Fruit fly (Drosophila melanogaster) whole organism, embryonic: ENCODE results near the gene Kal1.

Experiments used
- Atf6 ChIP-seq: fragments of 200-800 bp; sonication (Bioruptor generic); IDR thresholded peaks from 2 replicates; pipeline ENCODE4 v1.3.6; 2022; ENCODE audit warnings: missing biosample characterization, missing genetic modification characterization
- CG10267 ChIP-seq: fragments of 200-800 bp; sonication (Bioruptor generic); optimal IDR thresholded peaks from 2 replicates; lab custom pipeline; 2018; ENCODE audit warnings: missing biosample characterization, mild to moderate bottlenecking, missing genetic modification characterization, moderate library complexity
- CG10543 ChIP-seq: fragments of 200-800 bp; sonication (Bioruptor generic); optimal IDR thresholded peaks from 3 replicates; lab custom pipeline; 2017; ENCODE audit warnings: missing biosample characterization, mild to moderate bottlenecking, missing genetic modification characterization, moderate library complexity
- CG12299 ChIP-seq: fragments of 200-800 bp; sonication (Bioruptor generic); optimal IDR thresholded peaks from 2 replicates; lab custom pipeline; 2018; ENCODE audit warnings: missing biosample characterization, mild to moderate bottlenecking, missing genetic modification characterization
- CG12659 ChIP-seq: fragments of 200-800 bp; sonication (Bioruptor generic); optimal IDR thresholded peaks from 3 replicates; lab custom pipeline; 2017; ENCODE audit warnings: mild to moderate bottlenecking, missing biosample characterization, missing genetic modification reagents, missing genetic modification characterization
- CG13287 ChIP-seq: fragments of 200-800 bp; sonication (Bioruptor generic); IDR thresholded peaks from 2 replicates; pipeline ENCODE4 v1.3.6; 2022; ENCODE audit warnings: missing biosample characterization, missing genetic modification characterization; ENCODE audit not compliant: partially characterized antibody
- CG16863 ChIP-seq: fragments of 200-800 bp; sonication (Bioruptor generic); optimal IDR thresholded peaks from 3 replicates; lab custom pipeline; 2016; ENCODE audit warnings: missing biosample characterization, missing genetic modification characterization
- CG17912 ChIP-seq: fragments of 200-800 bp; sonication (Bioruptor generic); optimal IDR thresholded peaks from 2 replicates; lab custom pipeline; 2018; ENCODE audit warnings: missing biosample characterization, mild to moderate bottlenecking, missing genetic modification characterization
- CG1792 ChIP-seq: fragments of 200-800 bp; sonication (Bioruptor generic); optimal IDR thresholded peaks from 2 replicates; lab custom pipeline; 2016; ENCODE audit warnings: missing biosample characterization, missing genetic modification characterization
- CG18764 ChIP-seq: fragments of 200-800 bp; sonication (Bioruptor generic); optimal IDR thresholded peaks from 3 replicates; lab custom pipeline; 2016; ENCODE audit warnings: missing biosample characterization, missing genetic modification characterization
- CG32772 ChIP-seq: fragments of 200-800 bp; sonication (Bioruptor generic); IDR thresholded peaks from 2 replicates; pipeline ENCODE4 v1.3.6; 2022; ENCODE audit warnings: missing biosample characterization, missing genetic modification characterization
- CG3726 ChIP-seq: fragments of 200-800 bp; sonication (Bioruptor generic); IDR thresholded peaks from 3 replicates; pipeline ENCODE4, ENCODE4 v1.3.6; 2022; ENCODE audit warnings: missing biosample characterization, missing genetic modification characterization
- CG3847 ChIP-seq: fragments of 200-800 bp; sonication (Bioruptor generic); IDR thresholded peaks from 2 replicates; pipeline ENCODE4 v1.3.6; 2022; ENCODE audit warnings: missing biosample characterization, missing genetic modification characterization
- CG5245 ChIP-seq: fragments of 200-800 bp; sonication (Bioruptor generic); optimal IDR thresholded peaks from 3 replicates; lab custom pipeline; 2016; ENCODE audit warnings: missing biosample characterization, missing genetic modification characterization
- CG6654 ChIP-seq: fragments of 200-800 bp; sonication (Bioruptor generic); optimal IDR thresholded peaks from 2 replicates; lab custom pipeline; 2017; ENCODE audit warnings: missing biosample characterization, mild to moderate bottlenecking, missing genetic modification characterization
- CG7987 ChIP-seq: fragments of 200-800 bp; sonication (Bioruptor generic); optimal IDR thresholded peaks from 2 replicates; lab custom pipeline; 2018; ENCODE audit warnings: missing biosample characterization, mild to moderate bottlenecking, missing genetic modification characterization, moderate library complexity
- Drgx ChIP-seq: fragments of 200-800 bp; sonication (Bioruptor generic); IDR thresholded peaks from 2 replicates; pipeline ENCODE4 v1.3.6; 2022; ENCODE audit warnings: missing biosample characterization, missing genetic modification characterization
- H2.0 ChIP-seq: fragments of 200-800 bp; sonication (Bioruptor generic); IDR thresholded peaks from 2 replicates; pipeline ENCODE4 v1.3.6; 2022; ENCODE audit warnings: missing biosample characterization, missing genetic modification characterization
- HLH3B ChIP-seq: fragments of 200-800 bp; sonication (Bioruptor generic); IDR thresholded peaks from 2 replicates; pipeline ENCODE4 v1.3.6; 2022; ENCODE audit warnings: missing biosample characterization, missing genetic modification characterization
- MTF-1 ChIP-seq: fragments of 200-800 bp; sonication (Bioruptor generic); optimal IDR thresholded peaks from 2 replicates; lab custom pipeline; 2018; ENCODE audit warnings: missing biosample characterization, mild to moderate bottlenecking, missing genetic modification characterization, borderline replicate concordance
- Med ChIP-seq: fragments of 200-800 bp; sonication (Bioruptor generic); peaks from one replicate; lab custom pipeline; 2016; ENCODE audit warnings: missing biosample characterization, missing genetic modification characterization, mild to moderate bottlenecking, inconsistent platforms, moderate library complexity
- Oli ChIP-seq: fragments of 200-800 bp; sonication (Bioruptor generic); optimal IDR thresholded peaks from 2 replicates; lab custom pipeline; 2018; ENCODE audit warnings: missing biosample characterization, mild to moderate bottlenecking, missing genetic modification characterization, moderate library complexity
- Pdp1 ChIP-seq, 2 experiments: fragments of 200-800 bp; sonication (Bioruptor generic); optimal IDR thresholded peaks; 3 replicates each; lab custom pipeline; 2016; ENCODE audit warnings: missing biosample characterization in 2 of 2, missing genetic modification characterization in 2 of 2, mild to moderate bottlenecking in 1 of 2, moderate library complexity in 1 of 2
- Ssrp ChIP-seq: fragments of 200-800 bp; sonication (Bioruptor generic); optimal IDR thresholded peaks from 2 replicates; lab custom pipeline; 2018; ENCODE audit warnings: missing biosample characterization, mild to moderate bottlenecking, missing genetic modification characterization, moderate library complexity
- Taf1 ChIP-seq: fragments of 200-800 bp; sonication (Bioruptor generic); IDR thresholded peaks from 2 replicates; pipeline ENCODE4 v1.3.6; 2022; ENCODE audit warnings: missing biosample characterization, missing genetic modification characterization
- Trl ChIP-seq, 3 experiments: fragments of >200 bp in 2 of 3; fragments of 200-800 bp in 1 of 3; sonication (Bioruptor generic) in 1 of 3; optimal IDR thresholded peaks; 2 replicates in 1 of 3; 3 replicates in 2 of 3; lab custom pipeline; 2016 to 2017; ENCODE audit warnings: missing biosample characterization in 1 of 3, missing genetic modification characterization in 1 of 3
- YL-1 ChIP-seq: fragments of 200-800 bp; sonication (Bioruptor generic); optimal IDR thresholded peaks from 3 replicates; lab custom pipeline; 2017; ENCODE audit warnings: missing biosample characterization, mild to moderate bottlenecking, missing genetic modification characterization
- amos ChIP-seq: fragments of 200-800 bp; sonication (Bioruptor generic); IDR thresholded peaks from 2 replicates; pipeline ENCODE4 v1.3.6; 2022; ENCODE audit warnings: missing biosample characterization, missing genetic modification characterization; ENCODE audit not compliant: partially characterized antibody
- cato ChIP-seq: fragments of 200-800 bp; sonication (Bioruptor generic); optimal IDR thresholded peaks from 2 replicates; lab custom pipeline; 2016; ENCODE audit warnings: missing biosample characterization, missing genetic modification characterization, borderline replicate concordance
- crol ChIP-seq: fragments of 200-800 bp; sonication (Bioruptor generic); IDR thresholded peaks from 2 replicates; pipeline ENCODE4 v1.3.6; 2022; ENCODE audit warnings: missing biosample characterization, missing genetic modification characterization
- exex ChIP-seq: fragments of 200-800 bp; sonication (Bioruptor generic); optimal IDR thresholded peaks from 4 replicates; lab custom pipeline; 2018; ENCODE audit warnings: missing biosample characterization, mild to moderate bottlenecking, missing genetic modification characterization, moderate library complexity
- lilli ChIP-seq: fragments of 200-800 bp; sonication (Bioruptor generic); optimal IDR thresholded peaks from 3 replicates; lab custom pipeline; 2016; ENCODE audit warnings: missing biosample characterization, missing genetic modification characterization
- mirr ChIP-seq: fragments of 200-800 bp; sonication (Bioruptor generic); optimal IDR thresholded peaks from 3 replicates; lab custom pipeline; 2018; ENCODE audit warnings: missing biosample characterization, mild to moderate bottlenecking, missing genetic modification characterization
- nerfin-1 ChIP-seq: fragments of 200-800 bp; sonication (Bioruptor generic); optimal IDR thresholded peaks from 3 replicates; lab custom pipeline; 2019; ENCODE audit warnings: missing biosample characterization, mild to moderate bottlenecking, missing genetic modification characterization, moderate library complexity
- nom ChIP-seq: fragments of 200-800 bp; sonication (Bioruptor generic); optimal IDR thresholded peaks from 2 replicates; lab custom pipeline; 2017; ENCODE audit warnings: missing biosample characterization, missing genetic modification characterization, mild to moderate bottlenecking, moderate library complexity, missing genetic modification reagents
- oc ChIP-seq: fragments of 200-800 bp; sonication (Bioruptor generic); optimal IDR thresholded peaks from 2 replicates; lab custom pipeline; 2018; ENCODE audit warnings: missing biosample characterization, mild to moderate bottlenecking, missing genetic modification characterization, moderate library complexity
- slou ChIP-seq: fragments of 200-800 bp; sonication (Bioruptor generic); optimal IDR thresholded peaks from 3 replicates; lab custom pipeline; 2016; ENCODE audit warnings: missing biosample characterization, missing genetic modification characterization
- slp2 ChIP-seq: fragments of 200-800 bp; sonication (Bioruptor generic); optimal IDR thresholded peaks from 2 replicates; lab custom pipeline; 2016; ENCODE audit warnings: missing biosample characterization, missing genetic modification characterization
- stc ChIP-seq: fragments of 200-800 bp; sonication (Bioruptor generic); IDR thresholded peaks from 2 replicates; pipeline ENCODE4 v1.3.6; 2022; ENCODE audit warnings: missing biosample characterization, missing genetic modification characterization
- sug ChIP-seq: fragments of 200-800 bp; optimal IDR thresholded peaks from 2 replicates; lab custom pipeline; 2019; ENCODE audit warnings: missing biosample characterization, mild to moderate bottlenecking, missing genetic modification characterization, moderate library complexity
- tio ChIP-seq: fragments of 200-800 bp; sonication (Bioruptor generic); optimal IDR thresholded peaks from 2 replicates; lab custom pipeline; 2017; ENCODE audit warnings: missing biosample characterization, missing genetic modification characterization, inconsistent platforms
- tup ChIP-seq: fragments of 200-800 bp; sonication (Bioruptor generic); optimal IDR thresholded peaks from 2 replicates; lab custom pipeline; 2016; ENCODE audit warnings: missing biosample characterization, mild to moderate bottlenecking, missing genetic modification characterization, moderate library complexity
- vvl ChIP-seq: fragments of 200-800 bp; sonication (Bioruptor generic); IDR thresholded peaks from 2 replicates; pipeline ENCODE4 v1.3.6; 2022; ENCODE audit warnings: missing biosample characterization, missing genetic modification characterization
- zf30C ChIP-seq: fragments of 200-800 bp; sonication (Bioruptor generic); optimal IDR thresholded peaks from 3 replicates; lab custom pipeline; 2018; ENCODE audit warnings: missing biosample characterization, mild to moderate bottlenecking, missing genetic modification characterization

Kal1 gene

dm6 chr3R:24112320-24113069 is 28.7 kb upstream of the Kal1 start, which contains the start of gene CG13605 (continued):
- TF ChIP-seq CG5245 (peak; percentile 47), Ssrp (peak; percentile 63), stc (GFP tag; lab: Robert Waterston, UW) (peak; percentile 65; the same call in 1 of the 2 replicates), CG6654 (GFP tag; lab: Kevin White, UChicago) (peak; percentile 31)

DNA sequence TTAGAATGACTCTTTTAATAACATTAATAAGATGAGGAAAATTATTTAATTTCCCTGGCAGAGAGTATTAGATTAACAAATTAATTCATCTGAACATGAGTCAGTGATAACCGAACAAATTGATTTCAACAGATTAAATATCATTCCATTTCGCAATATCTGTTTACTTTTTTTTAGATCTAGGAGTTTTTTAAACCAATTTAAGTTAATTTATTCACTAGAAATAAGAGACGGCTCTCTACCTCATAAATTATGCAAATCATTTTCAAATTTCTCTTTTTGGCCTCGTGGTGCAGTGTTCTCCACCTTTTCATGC is 28.2 kb upstream of the Kal1 start, which contains the start of gene Root:
Root (plus strand) TSS at position 217 of the 316 bp plus-strand sequence.
- TF ChIP-seq CG32772 = no peak
- TF ChIP-seq CG13287 (GFP tag; lab: Robert Waterston, UW) = no peak
- no peak for TF ChIP-seq HLH3B (GFP tag; lab: Robert Waterston, UW)
- no peak for TF ChIP-seq oc
- no peak for TF ChIP-seq tio (GFP tag; lab: Kevin White, UChicago)
- TF ChIP-seq Taf1 = no peak
- no peak for TF ChIP-seq H2.0 (GFP tag; lab: Robert Waterston, UW)
- TF ChIP-seq cato (GFP tag; lab: Kevin White, UChicago) = no peak
- TF ChIP-seq slp2 (GFP tag; lab: Kevin White, UChicago) = no peak
- no peak for TF ChIP-seq CG18764 (GFP tag; lab: Kevin White, UChicago)
- TF ChIP-seq Atf6 (GFP tag; lab: Robert Waterston, UW) = no peak
- no peak for TF ChIP-seq Oli (tag; lab: Kevin White, UChicago)
- TF ChIP-seq YL-1 (GFP tag; lab: Kevin White, UChicago) = no peak
- no peak for TF ChIP-seq crol (GFP tag; lab: Robert Waterston, UW)
- TF ChIP-seq CG7987 (GFP tag; lab: Kevin White, UChicago) = no peak
- TF ChIP-seq tup (GFP tag; lab: Kevin White, UChicago) = no peak
- no peak for TF ChIP-seq CG10543 (GFP tag; lab: Kevin White, UChicago)
- no peak for TF ChIP-seq CG3726
- no peak for TF ChIP-seq stc (GFP tag; lab: Robert Waterston, UW)

DNA sequence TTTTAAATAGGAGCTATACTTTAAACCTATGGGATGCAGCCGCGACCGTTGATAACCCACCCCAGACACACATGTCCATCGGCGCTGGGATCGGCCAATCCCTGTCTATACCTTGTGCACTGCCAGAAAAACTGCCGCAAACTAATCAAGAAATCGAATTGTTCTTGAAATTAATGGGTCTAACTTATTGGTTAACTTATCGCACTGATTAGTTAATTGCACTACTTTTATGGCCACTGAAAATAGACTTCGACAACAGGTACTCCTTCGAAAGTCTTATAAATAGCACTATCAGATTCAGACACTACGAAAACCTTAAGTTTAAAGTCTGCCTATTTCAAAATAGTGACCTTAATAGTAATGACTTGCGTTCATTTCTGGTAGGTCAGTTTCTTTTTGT is 25.0 kb upstream of the Kal1 start, which contains the start of gene CG13607:
CG13607 (minus strand) TSS at position 143 of the 400 bp plus-strand sequence.
- TF ChIP-seq sug (peak; percentile 33), CG16863 (GFP tag; lab: Kevin White, UChicago) (no peak), Med (GFP tag; lab: Kevin White, UChicago) (peak; percentile 20), exex (tag; lab: Kevin White, UChicago) (peak; percentile 93), zf30C (no peak), mirr (GFP tag; lab: Kevin White, UChicago) (peak; percentile 33), nom (GFP tag; lab: Kevin White, UChicago) (peak; percentile 21), Trl (optimal IDR thresholded peaks at IDR 0.05; lab: Kevin White, UChicago) (no peak), Trl (GFP tag; optimal IDR thresholded peaks at IDR 0.05; lab: Kevin White, UChicago) (no peak)
- TF ChIP-seq, all 482 proteins: peak for 5

DNA sequence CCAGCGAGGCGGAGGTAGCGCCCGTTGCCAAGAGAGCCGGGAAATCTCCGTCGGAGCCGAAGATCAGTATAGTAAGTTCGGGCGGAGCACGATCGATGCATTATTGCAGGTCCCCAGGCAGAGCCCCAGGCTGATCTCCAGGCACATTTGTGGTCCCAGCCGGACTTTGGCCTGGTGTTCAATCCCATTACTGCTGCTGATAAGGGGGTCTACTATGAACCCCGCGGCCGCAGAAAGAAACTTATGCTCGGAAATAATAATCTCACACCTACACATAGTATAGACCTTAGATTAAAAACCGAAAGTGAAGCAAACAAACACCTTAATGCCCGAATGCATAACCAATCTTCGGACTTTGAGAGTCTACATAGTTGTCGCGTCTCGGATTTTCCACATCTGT is 24.2 kb upstream of the Kal1 start:
- TF ChIP-seq CG3847 (GFP tag; lab: Robert Waterston, UW) (no peak), amos (GFP tag; lab: Robert Waterston, UW) (no peak), Pdp1 (GFP tag; optimal IDR thresholded peaks at IDR 0.05; lab: Kevin White, UChicago) (peak in 1 of 2 experiments; percentile 48), CG12659 (GFP tag; lab: Kevin White, UChicago) (no peak), Drgx (peak; percentile 42; the same call in 1 of the 2 replicates), slou (GFP tag; lab: Kevin White, UChicago) (no peak), CG12299 (no peak), nom (GFP tag; lab: Kevin White, UChicago) (peak; percentile 88), lilli (no peak), nerfin-1 (tag; lab: Kevin White, UChicago) (no peak), vvl (GFP tag; lab: Robert Waterston, UW) (no peak), CG1792 (no peak), exex (tag; lab: Kevin White, UChicago) (peak; percentile 21), CG17912 (GFP tag; lab: Kevin White, UChicago) (no peak), CG13287 (GFP tag; lab: Robert Waterston, UW) (no peak), CG10267 (tag; lab: Kevin White, UChicago) (no peak), MTF-1 (GFP tag; lab: Kevin White, UChicago) (no peak)
